1 fruit fly cellular context compared by ENCODE assay signal in the genomic region with DNA sequence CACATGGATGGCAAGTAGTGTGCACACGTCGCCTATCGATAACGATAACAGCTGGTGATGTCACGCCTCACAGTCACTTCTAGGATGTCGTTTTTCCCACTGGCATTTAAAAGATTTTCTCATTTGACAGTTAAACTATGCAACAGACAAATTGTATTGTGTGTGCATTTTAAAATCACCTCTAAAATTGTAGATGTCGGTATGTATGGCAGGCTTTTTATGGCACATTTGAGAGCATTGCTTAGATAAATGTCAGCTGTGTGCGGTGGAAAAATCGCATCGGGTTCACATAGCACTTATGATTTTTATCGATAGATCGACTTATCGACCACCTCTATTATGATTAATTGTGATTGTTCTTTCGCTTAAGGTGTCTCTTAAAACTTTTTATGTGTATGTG.
TF ChIP-seq lines count a peak whose summit lies in the region.

TSS of gene ArgRS (minus strand) at position 7 of the 400 bp plus-strand sequence.
TSS of gene CG8578 (plus strand) at position 338 of the 400 bp plus-strand sequence.

TF ChIP-seq in whole organism, embryonic, 481 proteins besides CTCF, POLR2A, EP300 and RAD21 (continued from another document and continues in another):
- TF ChIP-seq zen2 (GFP tag; IDR thresholded peaks at IDR 0.05; lab: Robert Waterston, UW; ENCODE audit: partially characterized antibody) (no peak; the same call in 2 of the 3 replicates), hb (GFP tag; IDR thresholded peaks at IDR 0.05; lab: Robert Waterston, UW; ENCODE audit: partially characterized antibody) (peak; percentile 82), pan (optimal IDR thresholded peaks at IDR 0.05; lab: Kevin White, UChicago) (no peak), pan (GFP tag; optimal IDR thresholded peaks at IDR 0.05 in 1 of 2, IDR thresholded peaks at IDR 0.05 in 1 of 2) (peak in 1 of 2 experiments; percentile 76), nerfin-2 (GFP tag; IDR thresholded peaks at IDR 0.05; lab: Robert Waterston, UW; ENCODE audit: partially characterized antibody) (peak; percentile 81), toy (GFP tag; IDR thresholded peaks at IDR 0.05; lab: Robert Waterston, UW) (no peak), CG34224 (GFP tag; IDR thresholded peaks at IDR 0.05; lab: Robert Waterston, UW; ENCODE audit: partially characterized antibody) (no peak; the same call in none of the 3 replicates), CG13894 (tag; optimal IDR thresholded peaks at IDR 0.05; lab: Kevin White, UChicago) (no peak), CG10431 (GFP tag; optimal IDR thresholded peaks at IDR 0.05; lab: Kevin White, UChicago) (no peak), bsh (GFP tag; optimal IDR thresholded peaks at IDR 0.05; lab: Kevin White, UChicago) (peak in 1 of 2 experiments; percentile 6), CG13424 (tag; optimal IDR thresholded peaks at IDR 0.05; lab: Kevin White, UChicago) (peak; percentile 50), crol (GFP tag; IDR thresholded peaks at IDR 0.05; lab: Robert Waterston, UW) (no peak), ash1 (GFP tag; optimal IDR thresholded peaks at IDR 0.05; lab: Kevin White, UChicago) (no peak), HLH54F (GFP tag; optimal IDR thresholded peaks at IDR 0.05; lab: Kevin White, UChicago) (peak; percentile 57), CG7928 (GFP tag; optimal IDR thresholded peaks at IDR 0.05; lab: Kevin White, UChicago) (no peak), Meics (GFP tag; optimal IDR thresholded peaks at IDR 0.05; lab: Kevin White, UChicago) (no peak), chinmo (GFP tag; IDR thresholded peaks at IDR 0.05; lab: Robert Waterston, UW; ENCODE audit: partially characterized antibody) (peak; percentile 72; the same call in 2 of the 4 replicates), CG10462 (GFP tag; optimal IDR thresholded peaks at IDR 0.05; lab: Kevin White, UChicago) (no peak), CG6683 (GFP tag; optimal IDR thresholded peaks at IDR 0.05; lab: Kevin White, UChicago) (no peak), sisA (GFP tag; IDR thresholded peaks at IDR 0.05; lab: Robert Waterston, UW) (no peak; the same call in 1 of the 2 replicates), bigmax (GFP tag; optimal IDR thresholded peaks at IDR 0.05; lab: Kevin White, UChicago) (no peak), Scr (GFP tag; IDR thresholded peaks at IDR 0.05; lab: Robert Waterston, UW; ENCODE audit: partially characterized antibody) (peak; percentile 88), Aef1 (GFP tag; IDR thresholded peaks at IDR 0.05; lab: Robert Waterston, UW) (peak; percentile 63; the same call in 2 of the 3 replicates), CG30431 (GFP tag; optimal IDR thresholded peaks at IDR 0.05; lab: Kevin White, UChicago) (no peak), Spps (tag; optimal IDR thresholded peaks at IDR 0.05; lab: Kevin White, UChicago) (no peak), CG12744 (GFP tag; optimal IDR thresholded peaks at IDR 0.05; lab: Kevin White, UChicago) (no peak), Hr39 (optimal IDR thresholded peaks at IDR 0.05; lab: Kevin White, UChicago) (no peak), B-H1 (GFP tag; IDR thresholded peaks at IDR 0.05; lab: Robert Waterston, UW) (0 out of 3 replicates have a peak, but pooled peaks have one; percentile 49), CG18011 (GFP tag; optimal IDR thresholded peaks at IDR 0.05; lab: Kevin White, UChicago) (no peak), CG11695 (GFP tag; IDR thresholded peaks at IDR 0.05; lab: Robert Waterston, UW) (peak; percentile 45; the same call in 1 of the 3 replicates), Ptx1 (GFP tag; IDR thresholded peaks at IDR 0.05; lab: Robert Waterston, UW) (peak; percentile 86), CG17361 (GFP tag; IDR thresholded peaks at IDR 0.05; lab: Robert Waterston, UW) (peak; percentile 86), Rx (GFP tag; IDR thresholded peaks at IDR 0.05; lab: Robert Waterston, UW) (no peak), CG6813 (GFP tag; optimal IDR thresholded peaks at IDR 0.05; lab: Kevin White, UChicago) (no peak), Atf-2 (GFP tag; optimal IDR thresholded peaks at IDR 0.05; lab: Kevin White, UChicago) (peak; percentile 6), CG6654 (GFP tag; optimal IDR thresholded peaks at IDR 0.05; lab: Kevin White, UChicago) (no peak), tna (GFP tag; IDR thresholded peaks at IDR 0.05; lab: Robert Waterston, UW; ENCODE audit: partially characterized antibody) (peak; percentile 67; the same call in 1 of the 2 replicates), Hey (tag; optimal IDR thresholded peaks at IDR 0.05; lab: Kevin White, UChicago) (no peak), tgo (GFP tag; IDR thresholded peaks at IDR 0.05; lab: Robert Waterston, UW) (peak; percentile 75; the same call in 2 of the 3 replicates), CG12391 (tag; optimal IDR thresholded peaks at IDR 0.05; lab: Kevin White, UChicago) (peak; percentile 32), aop (GFP tag; IDR thresholded peaks at IDR 0.05; lab: Robert Waterston, UW) (no peak), Dp (GFP tag; optimal IDR thresholded peaks at IDR 0.05; lab: Kevin White, UChicago) (peak; percentile 22), grn (GFP tag; optimal IDR thresholded peaks at IDR 0.05; lab: Kevin White, UChicago) (no peak), bbx (GFP tag; IDR thresholded peaks at IDR 0.05; lab: Robert Waterston, UW; ENCODE audit: partially characterized antibody) (peak; percentile 65), CG3995 (GFP tag; optimal IDR thresholded peaks at IDR 0.05; lab: Kevin White, UChicago) (peak; percentile 94), CG4820 (GFP tag; optimal IDR thresholded peaks at IDR 0.05; lab: Kevin White, UChicago) (no peak), CG18764 (GFP tag; optimal IDR thresholded peaks at IDR 0.05; lab: Kevin White, UChicago) (no peak), CG10959 (GFP tag; IDR thresholded peaks at IDR 0.05; lab: Robert Waterston, UW) (no peak), ttk (GFP tag; IDR thresholded peaks at IDR 0.05; lab: Robert Waterston, UW) (0 out of 2 replicates have a peak, but pooled peaks have one; percentile 61), Hr78 (GFP tag; optimal IDR thresholded peaks at IDR 0.05; lab: Kevin White, UChicago) (no peak), CG7963 (GFP tag; IDR thresholded peaks at IDR 0.05; lab: Robert Waterston, UW; ENCODE audit: partially characterized antibody) (0 out of 3 replicates have a peak, but pooled peaks have one; percentile 47), HmgD (GFP tag; optimal IDR thresholded peaks at IDR 0.05; lab: Kevin White, UChicago) (peak; percentile 29), shn (GFP tag; optimal IDR thresholded peaks at IDR 0.05; lab: Kevin White, UChicago) (peak; percentile 45), CG7357 (GFP tag; IDR thresholded peaks at IDR 0.05; lab: Robert Waterston, UW) (peak; percentile 98), Oaz (GFP tag; IDR thresholded peaks at IDR 0.05; lab: Robert Waterston, UW) (peak; percentile 15; the same call in 1 of the 2 replicates), CG16863 (GFP tag; optimal IDR thresholded peaks at IDR 0.05; lab: Kevin White, UChicago) (peak; percentile 35), CG12219 (GFP tag; optimal IDR thresholded peaks at IDR 0.05; lab: Kevin White, UChicago) (no peak), CG16813 (GFP tag; IDR thresholded peaks at IDR 0.05; lab: Robert Waterston, UW; ENCODE audit: partially characterized antibody) (peak; percentile 87), Sry-δ (GFP tag; optimal IDR thresholded peaks at IDR 0.05; lab: Kevin White, UChicago) (peak; percentile 94), CG12155 (GFP tag; optimal IDR thresholded peaks at IDR 0.05; lab: Kevin White, UChicago) (no peak), danr (GFP tag; IDR thresholded peaks at IDR 0.05; lab: Robert Waterston, UW) (no peak), tap (tag; optimal IDR thresholded peaks at IDR 0.05; lab: Kevin White, UChicago) (no peak), CG11723 (GFP tag; optimal IDR thresholded peaks at IDR 0.05; lab: Kevin White, UChicago) (no peak), trh (GFP tag; optimal IDR thresholded peaks at IDR 0.05; lab: Kevin White, UChicago) (no peak), cg (GFP tag; optimal IDR thresholded peaks at IDR 0.05; lab: Kevin White, UChicago) (peak; percentile 26), br (optimal IDR thresholded peaks at IDR 0.05; lab: Kevin White, UChicago) (no peak), CG9876 (GFP tag; optimal IDR thresholded peaks at IDR 0.05; lab: Kevin White, UChicago) (peak; percentile 3), pum (GFP tag; optimal IDR thresholded peaks at IDR 0.05; lab: Kevin White, UChicago) (peak; percentile 89), sqz (GFP tag; optimal IDR thresholded peaks at IDR 0.05; lab: Kevin White, UChicago) (no peak), nau (GFP tag; optimal IDR thresholded peaks at IDR 0.05; lab: Kevin White, UChicago) (no peak), pb (GFP tag; optimal IDR thresholded peaks at IDR 0.05; lab: Kevin White, UChicago) (peak; percentile 54), bcd (GFP tag; optimal IDR thresholded peaks at IDR 0.05; lab: Kevin White, UChicago) (no peak), CG17328 (GFP tag; IDR thresholded peaks at IDR 0.05; lab: Robert Waterston, UW) (peak; percentile 27; the same call in 1 of the 2 replicates), Mrtf (GFP tag; IDR thresholded peaks at IDR 0.05; lab: Robert Waterston, UW) (no peak), CG2129 (GFP tag; IDR thresholded peaks at IDR 0.05; lab: Robert Waterston, UW; ENCODE audit: partially characterized antibody) (peak; percentile 26; the same call in 1 of the 2 replicates), CG16815 (GFP tag; optimal IDR thresholded peaks at IDR 0.05; lab: Kevin White, UChicago) (no peak), CG1233 (GFP tag; optimal IDR thresholded peaks at IDR 0.05; lab: Kevin White, UChicago) (peak; percentile 71), crc (GFP tag; optimal IDR thresholded peaks at IDR 0.05; lab: Kevin White, UChicago) (peak; percentile 69), cwo (GFP tag; optimal IDR thresholded peaks at IDR 0.05; lab: Kevin White, UChicago) (no peak), kay (GFP tag; optimal IDR thresholded peaks at IDR 0.05; lab: Kevin White, UChicago) (peak; percentile 80), CG4282 (GFP tag; optimal IDR thresholded peaks at IDR 0.05; lab: Kevin White, UChicago) (no peak), al (GFP tag; IDR thresholded peaks at IDR 0.05; lab: Robert Waterston, UW) (peak; percentile 32; the same call in 1 of the 2 replicates), CG15073 (GFP tag; optimal IDR thresholded peaks at IDR 0.05; lab: Kevin White, UChicago) (no peak), CG8478 (optimal IDR thresholded peaks at IDR 0.05; lab: Kevin White, UChicago) (no peak), CG11247 (GFP tag; IDR thresholded peaks at IDR 0.05; lab: Robert Waterston, UW) (no peak), Antp (GFP tag; optimal IDR thresholded peaks at IDR 0.05; lab: Kevin White, UChicago) (peak; percentile 93), CG42726 (GFP tag; IDR thresholded peaks at IDR 0.05; lab: Robert Waterston, UW; ENCODE audit: partially characterized antibody) (no peak), Awh (GFP tag; IDR thresholded peaks at IDR 0.05; lab: Robert Waterston, UW) (no peak), lilli (GFP tag; optimal IDR thresholded peaks at IDR 0.05; lab: Kevin White, UChicago) (peak; percentile 87), hth (optimal IDR thresholded peaks at IDR 0.05; lab: Kevin White, UChicago) (no peak), ERR (GFP tag; optimal IDR thresholded peaks at IDR 0.05; lab: Kevin White, UChicago) (peak; percentile 80), pzg (GFP tag; optimal IDR thresholded peaks at IDR 0.05; lab: Kevin White, UChicago) (peak; percentile 65), CG1024 (GFP tag; IDR thresholded peaks at IDR 0.05; lab: Robert Waterston, UW) (0 out of 2 replicates have a peak, but pooled peaks have one; percentile 34), run (tag; optimal IDR thresholded peaks at IDR 0.05; lab: Kevin White, UChicago) (no peak), NK7.1 (GFP tag; optimal IDR thresholded peaks at IDR 0.05; lab: Kevin White, UChicago) (peak; percentile 48), vvl (GFP tag; IDR thresholded peaks at IDR 0.05; lab: Robert Waterston, UW) (peak; percentile 75; the same call in 1 of the 2 replicates), Eip74EF (GFP tag; optimal IDR thresholded peaks at IDR 0.05; lab: Kevin White, UChicago) (peak in 1 of 2 experiments; percentile 38), CrebB (tag; optimal IDR thresholded peaks at IDR 0.05; lab: Kevin White, UChicago) (no peak), sr (GFP tag; IDR thresholded peaks at IDR 0.05; lab: Robert Waterston, UW) (no peak), dmrt99B (tag; optimal IDR thresholded peaks at IDR 0.05; lab: Kevin White, UChicago) (no peak), CG1529 (GFP tag; optimal IDR thresholded peaks at IDR 0.05; lab: Kevin White, UChicago) (no peak), HLHmδ (GFP tag; optimal IDR thresholded peaks at IDR 0.05; lab: Kevin White, UChicago) (no peak), D19A (tag; optimal IDR thresholded peaks at IDR 0.05; lab: Kevin White, UChicago) (no peak), Dfd (GFP tag; optimal IDR thresholded peaks at IDR 0.05; lab: Kevin White, UChicago) (no peak), ems (GFP tag; optimal IDR thresholded peaks at IDR 0.05; lab: Kevin White, UChicago) (no peak), CG12071 (GFP tag; optimal IDR thresholded peaks at IDR 0.05; lab: Kevin White, UChicago) (no peak), gce (GFP tag; IDR thresholded peaks at IDR 0.05; lab: Robert Waterston, UW) (no peak), CG14965 (GFP tag; optimal IDR thresholded peaks at IDR 0.05; lab: Kevin White, UChicago; ENCODE audit: borderline replicate concordance) (no peak), nom (GFP tag; optimal IDR thresholded peaks at IDR 0.05; lab: Kevin White, UChicago) (no peak), Fer1 (GFP tag; optimal IDR thresholded peaks at IDR 0.05; lab: Kevin White, UChicago) (no peak), ato (GFP tag; IDR thresholded peaks at IDR 0.05; lab: Robert Waterston, UW; ENCODE audit: partially characterized antibody) (no peak), CkIIα-i1 (GFP tag; IDR thresholded peaks at IDR 0.05; lab: Robert Waterston, UW) (no peak), CG14050 (GFP tag; IDR thresholded peaks at IDR 0.05; lab: Robert Waterston, UW) (no peak), Max (GFP tag; optimal IDR thresholded peaks at IDR 0.05; lab: Kevin White, UChicago) (peak; percentile 39), sna (GFP tag; IDR thresholded peaks at IDR 0.05; lab: Robert Waterston, UW; ENCODE audit: partially characterized antibody) (peak; percentile 77), so (GFP tag; IDR thresholded peaks at IDR 0.05; lab: Robert Waterston, UW) (no peak), CG17612 (GFP tag; IDR thresholded peaks at IDR 0.05; lab: Robert Waterston, UW) (no peak), Doc2 (GFP tag; IDR thresholded peaks at IDR 0.05; lab: Robert Waterston, UW) (no peak), gcm (GFP tag; optimal IDR thresholded peaks at IDR 0.05; lab: Kevin White, UChicago) (no peak), CG18262 (tag; optimal IDR thresholded peaks at IDR 0.05; lab: Kevin White, UChicago) (peak; percentile 73), CG1792 (GFP tag; optimal IDR thresholded peaks at IDR 0.05; lab: Kevin White, UChicago) (peak; percentile 21), cad (GFP tag; optimal IDR thresholded peaks at IDR 0.05; lab: Kevin White, UChicago) (no peak), CG12236 (GFP tag; optimal IDR thresholded peaks at IDR 0.05; lab: Kevin White, UChicago) (no peak)
